Worm (Caenorhabditis elegans): ENCODE results near the gene gba-1.

The gba-1 gene

DNA sequence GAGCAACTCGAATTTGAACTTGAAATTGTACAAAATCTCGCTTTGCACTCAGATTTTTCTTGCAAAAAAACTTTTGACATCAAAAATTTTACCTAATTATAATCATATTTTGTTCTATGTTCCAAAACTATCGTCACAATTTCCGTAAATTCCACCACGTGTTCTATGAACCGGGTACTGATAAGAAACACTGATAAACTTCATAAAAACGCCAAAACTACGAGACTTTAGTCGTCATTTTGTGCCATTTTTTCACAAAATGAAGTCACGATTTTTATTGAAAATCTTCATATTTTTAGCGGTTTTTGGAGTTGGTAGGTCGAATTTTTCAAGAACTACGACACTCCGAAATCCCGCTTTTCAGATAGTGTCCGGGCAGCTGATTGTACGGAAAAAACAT is at the start of gene gba-1:
Gene gba-1, plus strand, starts transcription at position 54 of the 400 bp plus-strand sequence.
- peak; percentile 19 for TF ChIP-seq pha-4 (tag; optimal IDR thresholded peaks at IDR 0.05)
- TF ChIP-seq elt-2 (tag; optimal IDR thresholded peaks at IDR 0.05): peak; percentile 79
- no peak for TF ChIP-seq nfya-1 (tag; optimal IDR thresholded peaks at IDR 0.05; ENCODE audit: insufficient read depth)
- peak; percentile 57 for TF ChIP-seq pqm-1 (tag; optimal IDR thresholded peaks at IDR 0.05)

- TF ChIP-seq R02D3.7 (tag; optimal IDR thresholded peaks at IDR 0.05): no peak
- no peak for TF ChIP-seq tbx-2 (tag; optimal IDR thresholded peaks at IDR 0.05)
- no peak for TF ChIP-seq nhr-237 (tag; optimal IDR thresholded peaks at IDR 0.05)
- TF ChIP-seq eor-1 (tag; optimal IDR thresholded peaks at IDR 0.05): no peak
- no peak for TF ChIP-seq ztf-4 (tag; optimal IDR thresholded peaks at IDR 0.05)
- no peak for TF ChIP-seq ztf-11 (tag; optimal IDR thresholded peaks at IDR 0.05)
- TF ChIP-seq fos-1 (tag; optimal IDR thresholded peaks at IDR 0.05): no peak
- no peak for TF ChIP-seq nhr-43 (tag; optimal IDR thresholded peaks at IDR 0.05; ENCODE audit: poor library complexity, severe bottlenecking)
- no peak for TF ChIP-seq mdl-1 (tag; optimal IDR thresholded peaks at IDR 0.05)
- no peak for TF ChIP-seq elt-2 (tag; optimal IDR thresholded peaks at IDR 0.05)
- no peak for TF ChIP-seq nhr-11 (tag; optimal IDR thresholded peaks at IDR 0.05)
- no peak for TF ChIP-seq daf-12 (tag; optimal IDR thresholded peaks at IDR 0.05)
- no peak for TF ChIP-seq fkh-2 (tag; optimal IDR thresholded peaks at IDR 0.05)
- TF ChIP-seq fkh-10 (GFP tag; optimal IDR thresholded peaks at IDR 0.05): no peak
- no peak for TF ChIP-seq nhr-77 (tag; optimal IDR thresholded peaks at IDR 0.05)
- no peak for TF ChIP-seq pqm-1 (tag; optimal IDR thresholded peaks at IDR 0.05)
These were observed 45.8 kb upstream of the gba-1 start, which contains the start of gene sdz-28 for ce11 chrII:2130770-2131169. Gene sdz-28, plus strand, starts transcription at chrII:2131070.

ce11 chrII:2135604-2136003 is 40.9 kb upstream of the gba-1 start, which contains the start of gene hpo-7:
Gene hpo-7, minus strand, starts transcription at chrII:2135704.
- TF ChIP-seq tbx-2 (tag; optimal IDR thresholded peaks at IDR 0.05) (no peak), nhr-23 (tag; optimal IDR thresholded peaks at IDR 0.05) (no peak), elt-2 (tag; optimal IDR thresholded peaks at IDR 0.05) (no peak), unc-62 (GFP tag; optimal IDR thresholded peaks at IDR 0.05) (no peak), ztf-4 (tag; optimal IDR thresholded peaks at IDR 0.05) (no peak), ceh-16 (tag; optimal IDR thresholded peaks at IDR 0.05) (no peak), mdl-1 (tag; optimal IDR thresholded peaks at IDR 0.05) (no peak), pha-4 (tag; optimal IDR thresholded peaks at IDR 0.05) (no peak), fkh-10 (GFP tag; optimal IDR thresholded peaks at IDR 0.05) (no peak), nhr-28 (tag; optimal IDR thresholded peaks at IDR 0.05) (no peak), fkh-2 (tag; optimal IDR thresholded peaks at IDR 0.05) (no peak)

DNA sequence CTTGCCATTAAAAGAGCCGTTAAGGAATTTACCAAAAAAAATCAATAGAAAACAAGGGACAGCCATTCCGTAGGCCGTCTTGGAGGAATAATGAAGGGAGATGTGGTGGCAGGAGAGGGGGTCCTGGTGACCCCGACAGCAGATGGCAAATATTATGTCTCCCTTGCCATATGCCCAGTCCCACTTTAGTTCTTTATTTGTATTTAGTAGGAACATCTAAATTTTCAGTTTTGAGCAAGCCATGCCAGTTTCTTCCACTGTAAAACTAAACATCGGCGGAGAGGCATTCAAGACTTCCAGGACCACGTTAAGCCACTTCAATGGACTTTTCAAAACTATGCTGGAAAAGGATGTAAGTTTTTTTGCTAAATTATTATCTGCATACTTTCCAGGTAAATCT is 39.3 kb upstream of the gba-1 start, which contains the start of gene C40A11.4:
Gene C40A11.4, plus strand, starts transcription at position 188 of the 400 bp plus-strand sequence.
- TF ChIP-seq lin-39 (tag; optimal IDR thresholded peaks at IDR 0.05) (no peak), fos-1 (tag; optimal IDR thresholded peaks at IDR 0.05) (no peak), lsy-12 (tag; optimal IDR thresholded peaks at IDR 0.05) (no peak), elt-3 (tag; optimal IDR thresholded peaks at IDR 0.05) (no peak), snpc-4 (tag; optimal IDR thresholded peaks at IDR 0.05) (no peak), ztf-11 (tag; optimal IDR thresholded peaks at IDR 0.05) (no peak), lin-15B (tag; optimal IDR thresholded peaks at IDR 0.05) (no peak), nhr-43 (tag; optimal IDR thresholded peaks at IDR 0.05; ENCODE audit: poor library complexity, severe bottlenecking) (no peak)

ce11 chrII:2138901-2139300 is 37.6 kb upstream of the gba-1 start:
- no peak for TF ChIP-seq lsy-12 (tag; optimal IDR thresholded peaks at IDR 0.05)
- no peak for TF ChIP-seq nhr-77 (tag; optimal IDR thresholded peaks at IDR 0.05)
- no peak for TF ChIP-seq mdl-1 (tag; optimal IDR thresholded peaks at IDR 0.05)
- TF ChIP-seq daf-12 (tag; optimal IDR thresholded peaks at IDR 0.05): no peak
- no peak for TF ChIP-seq R02D3.7 (tag; optimal IDR thresholded peaks at IDR 0.05)
- TF ChIP-seq lin-39 (tag; optimal IDR thresholded peaks at IDR 0.05): no peak
- TF ChIP-seq fos-1 (tag; optimal IDR thresholded peaks at IDR 0.05): no peak
- TF ChIP-seq nhr-23 (tag; optimal IDR thresholded peaks at IDR 0.05): no peak
- no peak for TF ChIP-seq nhr-25 (tag; optimal IDR thresholded peaks at IDR 0.05)
- no peak for TF ChIP-seq ama-1 (optimal IDR thresholded peaks at IDR 0.05)
- no peak for TF ChIP-seq nhr-237 (tag; optimal IDR thresholded peaks at IDR 0.05)
- TF ChIP-seq ceh-16 (tag; optimal IDR thresholded peaks at IDR 0.05): no peak
- no peak for TF ChIP-seq eor-1 (tag; optimal IDR thresholded peaks at IDR 0.05)
- no peak for TF ChIP-seq elt-1 (tag; optimal IDR thresholded peaks at IDR 0.05)
- TF ChIP-seq egl-5 (tag; optimal IDR thresholded peaks at IDR 0.05): no peak
- no peak for TF ChIP-seq fkh-10 (GFP tag; optimal IDR thresholded peaks at IDR 0.05)
- TF ChIP-seq ZK546.5 (tag; optimal IDR thresholded peaks at IDR 0.05): no peak
- no peak for TF ChIP-seq egl-27 (tag; optimal IDR thresholded peaks at IDR 0.05)
- TF ChIP-seq ceh-82 (tag; optimal IDR thresholded peaks at IDR 0.05): no peak
